Fruit fly (Drosophila melanogaster) whole organism, wandering third instar larva: ENCODE measurements around the gene CG13449.
A peak's percentile ranks its signal among the peaks of the same experiment; 100 is the strongest.

Experiments used
- Abd-B ChIP-seq: fragments of >200 bp; optimal IDR thresholded peaks from 2 replicates; lab custom pipeline; 2017; ENCODE audit warnings: missing biosample characterization, missing genetic modification characterization
- CG32264 ChIP-seq: fragments of 200-800 bp; sonication (Bioruptor generic); optimal IDR thresholded peaks from 2 replicates; lab custom pipeline; 2016; ENCODE audit warnings: missing biosample characterization, missing genetic modification characterization
- CrebA ChIP-seq: fragments of 200-800 bp; sonication (Bioruptor generic); optimal IDR thresholded peaks from 2 replicates; lab custom pipeline; 2016; ENCODE audit warnings: missing biosample characterization, mild to moderate bottlenecking, missing genetic modification characterization, borderline replicate concordance
- Dif ChIP-seq: fragments of 200-275, 200-300 bp; sonication (Bioruptor generic); optimal IDR thresholded peaks from 2 replicates; lab custom pipeline; 2018; ENCODE audit warnings: missing biosample characterization, missing genetic modification characterization; ENCODE audit not compliant: partially characterized antibody
- GATAd ChIP-seq: sonication (Bioruptor generic); optimal IDR thresholded peaks from 2 replicates; lab custom pipeline; 2016; ENCODE audit warnings: missing biosample characterization, missing genetic modification characterization
- Hr78 ChIP-seq: fragments of >200 bp; optimal IDR thresholded peaks from 2 replicates; lab custom pipeline; 2017; ENCODE audit warnings: missing biosample characterization, missing genetic modification characterization
- Hr83 ChIP-seq: fragments of 200-300 bp; sonication (Bioruptor generic); optimal IDR thresholded peaks from 2 replicates; lab custom pipeline; 2016; ENCODE audit warnings: missing biosample characterization, mild to moderate bottlenecking, missing genetic modification characterization, moderate library complexity; ENCODE audit not compliant: poor library complexity, severe bottlenecking
- Jra ChIP-seq: sonication (Bioruptor generic); optimal IDR thresholded peaks from 2 replicates; lab custom pipeline; 2016; ENCODE audit warnings: missing biosample characterization, missing genetic modification characterization
- Myc ChIP-seq: fragments of >200 bp; optimal IDR thresholded peaks from 2 replicates; lab custom pipeline; 2017
- N ChIP-seq: fragments of >200 bp; optimal IDR thresholded peaks from 2 replicates; lab custom pipeline; 2018; ENCODE audit warnings: missing biosample characterization, missing external identifiers, missing genetic modification characterization
- Rel ChIP-seq, 2 experiments: fragments of 200-800 bp; sonication (Bioruptor generic) in 1 of 2; optimal IDR thresholded peaks; 2 replicates in 1 of 2; 3 replicates in 1 of 2; lab custom pipeline; 2016 to 2019; ENCODE audit warnings: mild to moderate bottlenecking in 2 of 2, missing biosample characterization in 2 of 2, missing genetic modification characterization in 2 of 2, moderate library complexity in 1 of 2
- Sp1 ChIP-seq: fragments of 200-800 bp; sonication (Bioruptor generic); optimal IDR thresholded peaks from 3 replicates; lab custom pipeline; 2019; ENCODE audit warnings: missing biosample characterization, mild to moderate bottlenecking, missing genetic modification characterization, moderate library complexity
- Vsx2 ChIP-seq: fragments of 200-300, 225-300 bp; sonication (Bioruptor generic); optimal IDR thresholded peaks from 2 replicates; lab custom pipeline; 2018; ENCODE audit warnings: missing biosample characterization, missing genetic modification characterization; ENCODE audit not compliant: partially characterized antibody
- br ChIP-seq: fragments of 200-800 bp; sonication (Bioruptor generic); optimal IDR thresholded peaks from 2 replicates; lab custom pipeline; 2016; ENCODE audit warnings: missing biosample characterization, missing genetic modification characterization
- brk ChIP-seq: fragments of 200-800 bp; sonication (Bioruptor generic); optimal IDR thresholded peaks from 2 replicates; lab custom pipeline; 2016; ENCODE audit warnings: missing biosample characterization, mild to moderate bottlenecking, missing genetic modification characterization
- dl ChIP-seq, 2 experiments: fragments of 175-275, 200-275 bp in 1 of 2; fragments of 200-275 bp in 1 of 2; sonication (Bioruptor generic); optimal IDR thresholded peaks; lab custom pipeline; 2018; ENCODE audit warnings: mild to moderate bottlenecking in 2 of 2, missing biosample characterization in 2 of 2, missing genetic modification characterization in 2 of 2, moderate library complexity in 2 of 2; ENCODE audit not compliant: partially characterized antibody in 2 of 2, insufficient read depth in 1 of 2
- dmrt93B ChIP-seq: fragments of 200-800 bp; sonication (Bioruptor generic); optimal IDR thresholded peaks from 2 replicates; lab custom pipeline; 2018; ENCODE audit warnings: missing biosample characterization, mild to moderate bottlenecking, missing genetic modification characterization
- dsf ChIP-seq: sonication (Bioruptor generic); optimal IDR thresholded peaks from 2 replicates; lab custom pipeline; 2016; ENCODE audit warnings: missing biosample characterization, missing genetic modification characterization, borderline replicate concordance
- ey ChIP-seq: fragments of 200-800 bp; sonication (Bioruptor generic); optimal IDR thresholded peaks from 2 replicates; lab custom pipeline; 2016; ENCODE audit warnings: missing biosample characterization, missing genetic modification characterization
- foxo ChIP-seq, 2 experiments: fragments of 200-800 bp; sonication (Bioruptor generic); optimal IDR thresholded peaks; 2 replicates in 1 of 2; 3 replicates in 1 of 2; lab custom pipeline; 2016 to 2017; ENCODE audit warnings: missing biosample characterization in 2 of 2, missing genetic modification characterization in 2 of 2
- h ChIP-seq: fragments of 200-800 bp; sonication (Bioruptor generic); optimal IDR thresholded peaks from 3 replicates; lab custom pipeline; 2016; ENCODE audit warnings: missing biosample characterization, mild to moderate bottlenecking, missing genetic modification characterization
- lola ChIP-seq: fragments of >200 bp; optimal IDR thresholded peaks from 2 replicates; lab custom pipeline; 2017; ENCODE audit warnings: missing biosample characterization, missing genetic modification characterization
- rgr ChIP-seq: fragments of 200-800 bp; sonication (Bioruptor generic); optimal IDR thresholded peaks from 3 replicates; lab custom pipeline; 2016; ENCODE audit warnings: missing biosample characterization, mild to moderate bottlenecking, missing genetic modification characterization
- sv ChIP-seq: fragments of 200-800 bp; sonication (Bioruptor generic); optimal IDR thresholded peaks from 3 replicates; lab custom pipeline; 2016; ENCODE audit warnings: missing biosample characterization, missing genetic modification characterization
- tai ChIP-seq: sonication (Bioruptor generic); optimal IDR thresholded peaks from 2 replicates; lab custom pipeline; 2016; ENCODE audit warnings: missing biosample characterization, missing genetic modification characterization
- usp ChIP-seq: fragments of >200 bp; optimal IDR thresholded peaks from 2 replicates; lab custom pipeline; 2017; ENCODE audit warnings: missing biosample characterization, missing genetic modification characterization
- woc ChIP-seq: sonication (Bioruptor generic); optimal IDR thresholded peaks from 2 replicates; lab custom pipeline; 2016; ENCODE audit warnings: missing biosample characterization, mild to moderate bottlenecking, missing genetic modification characterization

CG13449 gene

DNA sequence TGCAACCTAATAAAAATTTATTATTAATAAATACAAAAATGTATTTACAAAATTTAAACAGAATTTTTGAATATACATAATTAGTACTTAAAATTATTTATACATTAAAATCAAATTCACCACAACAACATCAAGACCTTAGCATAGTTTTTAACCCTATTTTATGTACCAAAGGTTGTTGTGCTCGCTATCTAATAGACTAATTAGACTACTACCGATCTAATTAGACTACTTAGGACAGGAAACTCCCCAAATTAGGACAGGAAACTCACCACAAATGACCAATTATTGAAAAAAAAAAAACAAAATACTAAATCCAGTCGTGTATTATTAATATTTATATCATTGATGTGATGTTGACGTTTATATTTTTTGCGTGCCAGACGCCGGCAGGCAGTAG lies 24.4 kb upstream of the CG13449 start:
- TF ChIP-seq dmrt93B (GFP tag; lab: Kevin White, UChicago) (no peak), GATAd (no peak)

DNA sequence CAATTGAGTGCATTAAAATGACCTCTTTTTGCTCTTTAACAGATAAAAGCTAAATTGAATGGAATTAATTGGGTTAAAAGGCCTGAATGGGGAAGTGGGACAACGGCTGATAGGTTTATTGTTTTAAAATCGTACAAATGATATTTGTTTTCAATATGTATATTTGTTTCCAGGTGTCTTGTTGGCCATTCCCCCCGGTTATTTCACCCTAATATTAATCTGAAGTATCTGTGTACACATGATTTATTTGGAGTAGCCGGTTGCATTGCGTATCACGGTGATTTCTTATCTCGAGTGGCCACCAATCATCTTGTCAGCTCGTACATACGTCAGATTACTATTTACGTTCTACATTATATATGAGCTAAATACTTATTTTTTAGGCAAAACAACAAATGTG lies 23.7 kb upstream of the CG13449 start:
- TF ChIP-seq N (GFP tag; lab: Kevin White, UChicago), result no peak
- peak; percentile 26 for TF ChIP-seq h (GFP tag; lab: Kevin White, UChicago)

DNA sequence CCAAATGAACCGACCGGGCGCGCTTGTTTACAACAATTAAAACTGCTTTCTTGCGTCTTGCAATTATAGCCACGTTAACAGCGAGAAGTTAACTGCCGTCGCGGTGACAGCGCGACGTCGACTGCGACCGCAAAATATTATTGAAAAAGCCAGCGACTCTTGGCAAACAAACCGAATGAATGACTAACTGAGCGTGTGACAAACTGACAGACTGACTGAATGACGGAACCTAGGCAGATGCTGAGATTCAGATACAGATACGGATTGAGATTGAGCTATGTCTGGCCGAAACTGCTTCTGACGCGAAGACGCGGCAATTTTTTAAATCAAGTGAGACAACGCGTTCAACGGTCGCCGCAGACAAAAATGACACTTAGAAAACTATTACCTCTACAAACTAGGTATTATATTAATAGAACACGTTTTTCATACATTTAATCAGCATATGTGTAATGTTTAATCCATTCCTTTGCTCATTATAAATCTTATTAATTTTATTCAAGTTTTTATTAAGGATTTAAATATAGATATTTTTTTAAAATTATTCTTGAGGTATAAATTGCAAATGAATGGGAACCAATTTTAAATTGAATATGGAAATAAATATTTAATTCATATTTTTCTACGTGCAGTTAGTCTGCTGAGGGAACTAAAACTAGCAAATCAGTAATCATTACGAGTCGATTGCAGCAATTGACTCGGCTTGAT lies 21.9 kb upstream of the CG13449 start:
- TF ChIP-seq brk (GFP tag; lab: Kevin White, UChicago) (no peak), Abd-B (GFP tag; lab: Kevin White, UChicago) (no peak), Jra (no peak), sv (no peak), usp (GFP tag; lab: Kevin White, UChicago) (no peak), tai (no peak), Vsx2 (GFP tag; lab: Kevin White, UChicago) (no peak), h (GFP tag; lab: Kevin White, UChicago) (no peak), CG32264 (no peak), lola (GFP tag; lab: Kevin White, UChicago) (no peak)

DNA sequence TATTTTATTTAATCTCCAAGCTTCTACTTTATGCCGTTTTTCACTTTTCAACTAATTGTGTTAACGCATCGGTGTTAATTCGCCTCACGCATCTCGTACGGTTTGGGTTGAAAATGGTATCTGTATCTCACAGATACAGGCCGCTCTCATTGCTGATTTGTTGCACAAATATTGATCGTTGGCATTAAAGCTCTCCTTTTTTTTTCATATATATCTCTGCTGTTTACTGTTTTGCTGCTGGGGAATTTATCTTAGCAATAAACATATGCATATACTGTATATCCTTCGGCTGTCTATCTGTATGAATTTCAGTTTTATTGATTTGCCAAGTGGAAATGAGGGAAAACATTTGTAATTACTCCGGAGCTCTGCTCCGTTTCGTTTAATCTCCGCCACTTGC lies 20.0 kb upstream of the CG13449 start:
- TF ChIP-seq Sp1 (GFP tag; lab: Kevin White, UChicago), result peak; percentile 13
- peak; percentile 32 for TF ChIP-seq br (GFP tag; lab: Kevin White, UChicago)
- no peak for TF ChIP-seq dl (GFP tag; optimal IDR thresholded peaks at IDR 0.05; lab: Kevin White, UChicago; ENCODE audit: insufficient read depth in 1 of 2, partially characterized antibody in 2 of 2)
- TF ChIP-seq rgr, result peak; percentile 14

DNA sequence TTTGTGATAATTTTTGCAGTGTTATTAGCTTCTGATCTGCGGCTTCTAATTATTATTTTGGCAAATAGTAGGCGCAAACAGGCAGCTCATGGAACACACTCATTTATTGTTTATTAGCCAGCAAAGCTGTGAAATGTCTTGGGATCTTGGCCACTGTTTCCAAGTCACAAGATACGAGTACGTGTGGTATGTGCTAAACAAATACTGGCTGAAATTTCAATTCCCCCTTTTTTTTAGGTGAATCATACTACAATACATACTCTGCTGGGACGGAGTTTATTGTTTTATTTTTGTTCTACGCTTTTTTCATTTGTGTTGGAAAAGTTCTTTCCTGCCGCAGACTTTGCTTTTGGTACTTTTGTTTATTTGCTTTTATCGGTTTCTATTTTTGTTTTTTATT lies 18.4 kb upstream of the CG13449 start:
- TF ChIP-seq Hr78 (GFP tag; lab: Kevin White, UChicago), result no peak
- TF ChIP-seq CG32264, result no peak
- TF ChIP-seq Rel (GFP tag; optimal IDR thresholded peaks at IDR 0.05; lab: Kevin White, UChicago), result no peak
- peak; percentile 33 for TF ChIP-seq Rel (tag; optimal IDR thresholded peaks at IDR 0.05; lab: Kevin White, UChicago)

DNA sequence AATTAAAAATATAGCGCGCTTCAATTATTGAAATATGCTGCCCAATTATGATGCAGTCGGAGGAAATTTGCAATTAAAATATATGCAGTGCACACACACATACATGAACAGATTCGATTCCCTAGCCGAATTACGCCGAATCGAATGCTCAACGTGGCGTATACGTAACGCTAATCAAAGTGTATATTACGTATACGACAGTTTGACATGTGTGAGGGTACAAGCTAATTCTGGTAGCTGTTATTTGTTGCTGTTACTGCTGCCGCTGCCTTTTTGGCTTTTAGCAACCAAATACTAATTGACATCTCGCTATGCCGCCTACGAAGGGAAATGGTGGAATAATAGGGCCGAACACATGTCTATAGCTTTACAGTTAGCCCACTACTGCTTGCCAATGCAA lies 14.7 kb upstream of the CG13449 start:
- no peak for TF ChIP-seq Abd-B (GFP tag; lab: Kevin White, UChicago)
- no peak for TF ChIP-seq Dif (GFP tag; lab: Kevin White, UChicago)
- TF ChIP-seq N (GFP tag; lab: Kevin White, UChicago), result no peak
- no peak for TF ChIP-seq tai
- no peak for TF ChIP-seq dsf (GFP tag; lab: Kevin White, UChicago)
- no peak for TF ChIP-seq Hr83 (GFP tag; lab: Kevin White, UChicago)
- TF ChIP-seq foxo (GFP tag; optimal IDR thresholded peaks at IDR 0.05; lab: Kevin White, UChicago), result no peak
- TF ChIP-seq ey (GFP tag; lab: Kevin White, UChicago), result no peak
- TF ChIP-seq CrebA (GFP tag; lab: Kevin White, UChicago), result no peak
- no peak for TF ChIP-seq Myc (lab: Kevin White, UChicago)
- TF ChIP-seq woc, result no peak
- TF ChIP-seq, all 38 proteins: peak for 0
